Worm (Caenorhabditis elegans): ENCODE results near the gene scyl-1.

DNA sequence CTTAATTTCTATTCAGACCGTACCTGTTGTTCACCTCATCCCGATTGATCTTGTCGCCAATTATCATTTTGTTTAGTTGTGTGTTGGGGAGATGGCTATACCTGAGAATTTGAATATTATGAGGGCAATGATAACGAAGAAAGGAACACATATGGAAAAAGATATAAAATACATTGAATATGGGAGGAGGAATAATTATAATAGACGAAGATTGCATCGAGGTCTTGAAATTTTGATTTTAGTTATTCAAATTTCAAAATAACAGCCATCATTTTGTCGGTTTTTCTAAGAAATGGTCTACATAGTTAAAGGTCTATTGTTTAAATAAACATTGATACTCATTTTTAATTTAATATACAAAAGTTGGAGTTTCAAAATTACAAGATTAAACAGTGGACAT lies 54.5 kb downstream of the scyl-1 start, which contains the start of gene shw-3:
- no peak for TF ChIP-seq ztf-1 (GFP tag; conservative IDR thresholded peaks at IDR 0.05)
- no peak for TF ChIP-seq peb-1 (tag; optimal IDR thresholded peaks at IDR 0.05)
- TF ChIP-seq nhr-6 (tag; optimal IDR thresholded peaks at IDR 0.05), result no peak

Measured in whole organism, L2 larva.